Worm (Caenorhabditis elegans): Measurements from ENCODE around the gene gly-10.

- TF ChIP-seq lir-3 (tag; optimal IDR thresholded peaks at IDR 0.05) (no peak), F49E8.2 (tag; optimal IDR thresholded peaks at IDR 0.05; ENCODE audit: borderline replicate concordance) (no peak), pqm-1 (tag; optimal IDR thresholded peaks at IDR 0.05) (no peak), Y5F2A.4 (GFP tag; optimal IDR thresholded peaks at IDR 0.05) (no peak), dpl-1 (GFP tag; optimal IDR thresholded peaks at IDR 0.05) (no peak), mep-1 (tag; optimal IDR thresholded peaks at IDR 0.05) (no peak), aha-1 (tag) (peak; percentile 18), ceh-62 (tag; optimal IDR thresholded peaks at IDR 0.05) (no peak), ceh-20 (GFP tag; IDR thresholded peaks at IDR 0.05) (no peak), fkh-10 (GFP tag; optimal IDR thresholded peaks at IDR 0.05) (no peak), nhr-41 (GFP tag; IDR thresholded peaks at IDR 0.05) (no peak), daf-8 (GFP tag; IDR thresholded peaks at IDR 0.05) (no peak)
Observed at ce11 chrIV:13776745-13777144, 2.2 kb upstream of the gly-10 start.
